Worm (Caenorhabditis elegans): Measurements from ENCODE around the gene F36F12.1.

The F36F12.1 gene

ce11 chrV:2105976-2106375, 3.0 kb upstream of the F36F12.1 start, which contains the start of gene F22F7.4 (continued):
- TF ChIP-seq somi-1 (GFP tag; optimal IDR thresholded peaks at IDR 0.05) (no peak), ztf-26 (tag; optimal IDR thresholded peaks at IDR 0.05) (no peak)

- TF ChIP-seq F37B4.10 (GFP tag; IDR thresholded peaks at IDR 0.05) = no peak
These were observed 4.0 kb downstream of the F36F12.1 start, which contains the start of gene F36F12.7 for ce11 chrV:2099040-2099439. F36F12.7 (plus strand) TSS chrV:2099340.

- TF ChIP-seq B0019.2 (GFP tag; conservative IDR thresholded peaks at IDR 0.05) = no peak
- TF ChIP-seq lag-1 (GFP tag; IDR thresholded peaks at IDR 0.05) = no peak
- no peak for TF ChIP-seq nfya-1 (tag; optimal IDR thresholded peaks at IDR 0.05; ENCODE audit: borderline replicate concordance, insufficient read depth)
- no peak for TF ChIP-seq hlh-12 (tag; optimal IDR thresholded peaks at IDR 0.05)
- no peak for TF ChIP-seq attf-3 (GFP tag; conservative IDR thresholded peaks at IDR 0.05)
- no peak for TF ChIP-seq ztf-26 (tag; optimal IDR thresholded peaks at IDR 0.05)
- no peak for TF ChIP-seq T26A5.8 (tag; optimal IDR thresholded peaks at IDR 0.05)
- no peak for TF ChIP-seq ztf-28 (GFP tag; IDR thresholded peaks at IDR 0.05)
These were observed 5.4 kb downstream of the F36F12.1 start, which contains the start of gene clec-208 for ce11 chrV:2097653-2098052. clec-208 (plus strand) TSS chrV:2097953.

ce11 chrV:2095772-2096171, 7.2 kb downstream of the F36F12.1 start, which contains the start of gene clec-207:
clec-207 (plus strand) TSS chrV:2096072.
- TF ChIP-seq egl-18 (GFP tag; IDR thresholded peaks at IDR 0.05) (no peak), ama-1 (optimal IDR thresholded peaks at IDR 0.05) (no peak), ama-1 (GFP tag; optimal IDR thresholded peaks at IDR 0.05) (no peak), chd-7 (tag; optimal IDR thresholded peaks at IDR 0.05) (no peak), egl-44 (GFP tag; IDR thresholded peaks at IDR 0.05) (no peak), ceh-40 (GFP tag; IDR thresholded peaks at IDR 0.05) (no peak), ztf-18 (tag; optimal IDR thresholded peaks at IDR 0.05) (no peak), aptf-3 (GFP tag; IDR thresholded peaks at IDR 0.05) (no peak), tbp1 (GFP tag; optimal IDR thresholded peaks at IDR 0.05) (no peak), Y53G8AR.9 (GFP tag; conservative IDR thresholded peaks at IDR 0.05) (no peak), sptf-2 (GFP tag; optimal IDR thresholded peaks at IDR 0.05) (no peak), tbx-9 (tag; optimal IDR thresholded peaks at IDR 0.05; ENCODE audit: borderline replicate concordance) (no peak), efl-1 (GFP tag; optimal IDR thresholded peaks at IDR 0.05) (no peak)

ce11 chrV:2095204-2095603, 7.8 kb downstream of the F36F12.1 start, which contains the start of gene F36F12.2:
F36F12.2 (minus strand) TSS chrV:2095304.
- no peak for TF ChIP-seq F23B12.7 (tag; optimal IDR thresholded peaks at IDR 0.05; ENCODE audit: insufficient read depth)
- no peak for TF ChIP-seq Y79H2A.3 (GFP tag; conservative IDR thresholded peaks at IDR 0.05)
- no peak for TF ChIP-seq cebp-1 (GFP tag; IDR thresholded peaks at IDR 0.05)
- TF ChIP-seq cebp-1 (tag; optimal IDR thresholded peaks at IDR 0.05) = no peak
- TF ChIP-seq rpc-1 (optimal IDR thresholded peaks at IDR 0.05) = no peak
- no peak for TF ChIP-seq rpc-1 (tag; optimal IDR thresholded peaks at IDR 0.05)
- TF ChIP-seq C06A6.2 (GFP tag; conservative IDR thresholded peaks at IDR 0.05) = no peak
- TF ChIP-seq xnd-1 (tag; optimal IDR thresholded peaks at IDR 0.05) = no peak
- no peak for TF ChIP-seq F39B2.1 (GFP tag; IDR thresholded peaks at IDR 0.05)
- TF ChIP-seq ztf-18 (tag; optimal IDR thresholded peaks at IDR 0.05) = no peak
- no peak for TF ChIP-seq F55B11.4 (tag; optimal IDR thresholded peaks at IDR 0.05; ENCODE audit: borderline replicate concordance, insufficient read depth)
- TF ChIP-seq ceh-91 (GFP tag; IDR thresholded peaks at IDR 0.05) = no peak
- TF ChIP-seq lsy-27 (tag; optimal IDR thresholded peaks at IDR 0.05; ENCODE audit: borderline replicate concordance, insufficient read depth) = no peak
- TF ChIP-seq dpl-1 (GFP tag; optimal IDR thresholded peaks at IDR 0.05) = no peak
- TF ChIP-seq egl-44 (GFP tag; IDR thresholded peaks at IDR 0.05) = no peak
- TF ChIP-seq repo-1 (tag; optimal IDR thresholded peaks at IDR 0.05) = no peak
- TF ChIP-seq ekl-4 (GFP tag; IDR thresholded peaks at IDR 0.05) = no peak
- no peak for TF ChIP-seq sea-2 (GFP tag; IDR thresholded peaks at IDR 0.05)
- no peak for TF ChIP-seq nfyb-1 (GFP tag; IDR thresholded peaks at IDR 0.05)
- TF ChIP-seq ztf-3 (GFP tag; optimal IDR thresholded peaks at IDR 0.05) = no peak
